Worm (Caenorhabditis elegans) whole organism, late embryonic: ENCODE results near the gene C26B9.6.

Experiments
- C38D4.7 ChIP-seq: fragments of 200-800 bp; sonication (Bioruptor generic); optimal IDR thresholded peaks from 2 replicates; lab custom pipeline; 2018; ENCODE audit warnings: mild to moderate bottlenecking, missing genetic modification characterization, moderate library complexity, missing compliant biosample characterization
- K02D7.2 ChIP-seq: sonication (generic microtip); optimal IDR thresholded peaks from 2 replicates; lab custom pipeline; 2017; ENCODE audit warnings: mild to moderate bottlenecking, missing genetic modification characterization, missing compliant biosample characterization
- ama-1 ChIP-seq: fragments of 150-350 bp; optimal IDR thresholded peaks from 2 replicates; lab custom pipeline; 2014
- ceh-14 ChIP-seq: sonication (generic microtip); optimal IDR thresholded peaks from 2 replicates; lab custom pipeline; 2016; ENCODE audit warnings: missing genotype, missing genetic modification characterization, missing compliant biosample characterization
- ceh-18 ChIP-seq: sonication (generic microtip); optimal IDR thresholded peaks from 2 replicates; lab custom pipeline; 2016; ENCODE audit warnings: missing genetic modification characterization, missing compliant biosample characterization
- ceh-19 ChIP-seq: fragments of 200-800 bp; sonication (Bioruptor generic); optimal IDR thresholded peaks from 2 replicates; lab custom pipeline; 2018; ENCODE audit warnings: mild to moderate bottlenecking, missing genetic modification characterization, missing compliant biosample characterization
- ceh-2 ChIP-seq: sonication (generic microtip); optimal IDR thresholded peaks from 2 replicates; lab custom pipeline; 2016; ENCODE audit warnings: missing genotype, missing genetic modification characterization, missing compliant biosample characterization
- ceh-22 ChIP-seq: sonication (generic microtip); optimal IDR thresholded peaks from 2 replicates; lab custom pipeline; 2017; ENCODE audit warnings: missing biosample characterization, missing genetic modification characterization
- ceh-24 ChIP-seq: sonication (generic microtip); optimal IDR thresholded peaks from 2 replicates; lab custom pipeline; 2016; ENCODE audit warnings: mild to moderate bottlenecking, missing genetic modification characterization, missing compliant biosample characterization
- ceh-30 ChIP-seq: fragments of 150-350 bp; optimal IDR thresholded peaks from 2 replicates; lab custom pipeline; 2014; ENCODE audit warnings: missing biosample characterization, missing genetic modification characterization
- ceh-34 ChIP-seq: sonication (generic microtip); optimal IDR thresholded peaks from 2 replicates; lab custom pipeline; 2016; ENCODE audit warnings: mild to moderate bottlenecking, missing genetic modification characterization, missing compliant biosample characterization
- ceh-48 ChIP-seq: sonication (generic microtip); optimal IDR thresholded peaks from 2 replicates; lab custom pipeline; 2016; ENCODE audit warnings: missing genetic modification characterization, inconsistent platforms, missing compliant biosample characterization
- ceh-9 ChIP-seq: sonication (generic microtip); optimal IDR thresholded peaks from 2 replicates; lab custom pipeline; 2016; ENCODE audit warnings: mild to moderate bottlenecking, missing genetic modification characterization, inconsistent platforms, missing compliant biosample characterization
- dve-1 ChIP-seq: sonication (generic microtip); optimal IDR thresholded peaks from 2 replicates; lab custom pipeline; 2017; ENCODE audit warnings: antibody characterized with exemption, mild to moderate bottlenecking, missing genetic modification characterization, missing compliant biosample characterization
- elt-2 ChIP-seq: sonication (generic microtip); optimal IDR thresholded peaks from 2 replicates; lab custom pipeline; 2016; ENCODE audit warnings: missing genetic modification reagents, missing genetic modification characterization, missing compliant biosample characterization
- fax-1 ChIP-seq: sonication (generic microtip); optimal IDR thresholded peaks from 2 replicates; lab custom pipeline; 2016; ENCODE audit warnings: missing genotype, missing genetic modification characterization, missing compliant biosample characterization
- fkh-10 ChIP-seq: fragments of 150-350 bp; optimal IDR thresholded peaks from 2 replicates; lab custom pipeline; 2014; ENCODE audit warnings: missing biosample characterization, missing genetic modification reagents, missing genetic modification characterization
- fkh-6 ChIP-seq: sonication (generic microtip); optimal IDR thresholded peaks from 2 replicates; lab custom pipeline; 2016; ENCODE audit warnings: missing genetic modification characterization, missing compliant biosample characterization
- hlh-13 ChIP-seq: fragments of 200-800 bp; sonication (Bioruptor generic); optimal IDR thresholded peaks from 2 replicates; lab custom pipeline; 2018; ENCODE audit warnings: mild to moderate bottlenecking, missing genetic modification characterization, missing compliant biosample characterization
- lim-6 ChIP-seq: sonication (generic microtip); optimal IDR thresholded peaks from 2 replicates; lab custom pipeline; 2016; ENCODE audit warnings: missing genetic modification characterization, missing compliant biosample characterization
- lin-11 ChIP-seq: fragments of 200-800 bp; sonication (Bioruptor generic); optimal IDR thresholded peaks from 2 replicates; lab custom pipeline; 2018; ENCODE audit warnings: mild to moderate bottlenecking, missing genetic modification characterization, missing compliant biosample characterization
- madf-2 ChIP-seq: sonication (generic microtip); optimal IDR thresholded peaks from 2 replicates; lab custom pipeline; 2017; ENCODE audit warnings: missing genetic modification characterization, missing compliant biosample characterization
- mec-3 ChIP-seq: sonication (generic microtip); optimal IDR thresholded peaks from 2 replicates; lab custom pipeline; 2016; ENCODE audit warnings: borderline replicate concordance, missing genetic modification characterization, missing compliant biosample characterization
- odd-2 ChIP-seq: sonication (generic microtip); optimal IDR thresholded peaks from 2 replicates; lab custom pipeline; 2017; ENCODE audit warnings: antibody characterized with exemption, mild to moderate bottlenecking, missing genetic modification characterization, missing compliant biosample characterization
- pha-2 ChIP-seq: sonication (generic microtip); optimal IDR thresholded peaks from 2 replicates; lab custom pipeline; 2017; ENCODE audit warnings: mild to moderate bottlenecking, missing genetic modification characterization, missing compliant biosample characterization
- pros-1 ChIP-seq: fragments of 150-350 bp; optimal IDR thresholded peaks from 2 replicates; lab custom pipeline; 2014; ENCODE audit warnings: missing biosample characterization, missing genetic modification reagents, missing genetic modification characterization
- rnt-1 ChIP-seq: sonication (generic microtip); optimal IDR thresholded peaks from 2 replicates; lab custom pipeline; 2016; ENCODE audit warnings: missing genetic modification characterization, missing compliant biosample characterization
- sdc-2 ChIP-seq: sonication (generic microtip); optimal IDR thresholded peaks from 2 replicates; lab custom pipeline; 2016; ENCODE audit warnings: missing genotype, missing genetic modification characterization, missing compliant biosample characterization
- tbx-7 ChIP-seq: sonication (generic microtip); optimal IDR thresholded peaks from 2 replicates; lab custom pipeline; 2016; ENCODE audit warnings: missing genotype, missing genetic modification characterization, missing compliant biosample characterization
- ttx-3 ChIP-seq: sonication (generic microtip); optimal IDR thresholded peaks from 2 replicates; lab custom pipeline; 2016; ENCODE audit warnings: missing genetic modification reagents, missing genetic modification characterization, missing compliant biosample characterization
- unc-3 ChIP-seq, 2 experiments: fragments of 200-800 bp in 1 of 2; sonication (Bioruptor generic) in 1 of 2; sonication (generic microtip) in 1 of 2; conservative IDR thresholded peaks in 1 of 2; optimal IDR thresholded peaks in 1 of 2; 2 replicates each; pipeline versions ENCODE4 v1.3.6 to Lab custom; 2016 to 2022; ENCODE audit warnings: missing compliant biosample characterization in 2 of 2, missing genetic modification characterization in 2 of 2, missing genetic modification reagents in 1 of 2
- unc-42 ChIP-seq: sonication (generic microtip); optimal IDR thresholded peaks from 2 replicates; lab custom pipeline; 2016; ENCODE audit warnings: missing genotype, missing genetic modification characterization, missing compliant biosample characterization
- unc-86 ChIP-seq: sonication (generic microtip); optimal IDR thresholded peaks from 2 replicates; lab custom pipeline; 2016; ENCODE audit warnings: missing genetic modification characterization, missing compliant biosample characterization

C26B9.6 gene

ce11 chrX:5354022-5354876 is 19.0 kb upstream of the C26B9.6 start, which contains the start of gene pfn-2 (continued):
- no peak for TF ChIP-seq ceh-30
- no peak for TF ChIP-seq elt-2
- no peak for TF ChIP-seq ceh-18 (tag; lab: Kevin White, UChicago)
- TF ChIP-seq K02D7.2 (tag; lab: Kevin White, UChicago): no peak
- TF ChIP-seq C38D4.7 (GFP tag; lab: Kevin White, UChicago): no peak
- no peak for TF ChIP-seq odd-2 (tag; lab: Kevin White, UChicago)
- no peak for TF ChIP-seq hlh-13 (GFP tag; lab: Kevin White, UChicago)
- no peak for TF ChIP-seq fkh-10 (GFP tag; lab: Kevin White, UChicago)
- TF ChIP-seq fkh-6 (tag; lab: Kevin White, UChicago): no peak
- TF ChIP-seq sdc-2 (tag; lab: Kevin White, UChicago): peak; percentile 27
- TF ChIP-seq ceh-14 (tag; lab: Kevin White, UChicago): peak; percentile 38
- TF ChIP-seq pha-2 (tag; lab: Kevin White, UChicago): no peak
- no peak for TF ChIP-seq ttx-3 (tag; lab: Kevin White, UChicago)
- no peak for TF ChIP-seq unc-86 (tag; lab: Kevin White, UChicago)
- no peak for TF ChIP-seq dve-1 (tag; lab: Kevin White, UChicago)
- peak; percentile 68 for TF ChIP-seq ceh-34 (tag; lab: Kevin White, UChicago)
- no peak for TF ChIP-seq ceh-22
- no peak for TF ChIP-seq tbx-7

ce11 chrX:5348529-5349148 is 13.4 kb upstream of the C26B9.6 start, which contains the start of gene syx-3:
syx-3 (plus strand) TSS chrX:5349098.
- TF ChIP-seq ceh-24: no peak
- no peak for TF ChIP-seq fax-1 (tag; lab: Kevin White, UChicago)
- TF ChIP-seq unc-3 (GFP tag; conservative IDR thresholded peaks at IDR 0.05; lab: Robert Waterston, UW): no peak
- no peak for TF ChIP-seq unc-3 (tag; optimal IDR thresholded peaks at IDR 0.05; lab: Kevin White, UChicago)
- TF ChIP-seq ceh-48 (tag; lab: Kevin White, UChicago): no peak
- TF ChIP-seq madf-2 (tag; lab: Kevin White, UChicago): no peak
- no peak for TF ChIP-seq pros-1 (tag; lab: Kevin White, UChicago)
- TF ChIP-seq ceh-34 (tag; lab: Kevin White, UChicago): no peak

- TF ChIP-seq ceh-34 (tag; lab: Kevin White, UChicago) (no peak), lin-11 (no peak)
These were observed 12.6 kb upstream of the C26B9.6 start for ce11 chrX:5347856-5348255.

- TF ChIP-seq mec-3 (tag; lab: Kevin White, UChicago) (no peak), ceh-2 (no peak), unc-42 (no peak), ama-1 (no peak), lim-6 (no peak), ceh-19 (GFP tag; lab: Kevin White, UChicago) (no peak), sdc-2 (tag; lab: Kevin White, UChicago) (no peak), ceh-30 (no peak), rnt-1 (tag; lab: Kevin White, UChicago) (no peak), hlh-13 (GFP tag; lab: Kevin White, UChicago) (no peak), ceh-9 (tag; lab: Kevin White, UChicago) (no peak)
These were observed 11.0 kb upstream of the C26B9.6 start for ce11 chrX:5346303-5346702.
